Worm (Caenorhabditis elegans) whole organism, L3 larva: Measurements from ENCODE around the gene rpn-11.

Experiments used
- fos-1 ChIP-seq: fragments of 150-350 bp; optimal IDR thresholded peaks from 2 replicates; lab custom pipeline; 2014; ENCODE audit warnings: missing biosample characterization, missing genetic modification characterization
- jun-1 ChIP-seq: fragments of 150-350 bp; optimal IDR thresholded peaks from 2 replicates; lab custom pipeline; 2014; ENCODE audit warnings: missing biosample characterization, missing genetic modification reagents, missing genetic modification characterization
- nhr-11 ChIP-seq: fragments of 150-350 bp; optimal IDR thresholded peaks from 2 replicates; lab custom pipeline; 2014; ENCODE audit warnings: missing biosample characterization, missing genetic modification characterization
- nhr-12 ChIP-seq: fragments of 150-350 bp; optimal IDR thresholded peaks from 2 replicates; lab custom pipeline; 2014; ENCODE audit warnings: missing biosample characterization, missing genetic modification characterization
- nhr-237 ChIP-seq: fragments of 150-350 bp; optimal IDR thresholded peaks from 2 replicates; lab custom pipeline; 2014; ENCODE audit warnings: missing biosample characterization, missing genetic modification characterization
- nhr-25 ChIP-seq: sonication (generic microtip); optimal IDR thresholded peaks from 2 replicates; lab custom pipeline; 2017; ENCODE audit warnings: missing biosample characterization, missing genetic modification characterization
- nhr-28 ChIP-seq: fragments of 150-350 bp; optimal IDR thresholded peaks from 2 replicates; lab custom pipeline; 2014; ENCODE audit warnings: missing biosample characterization, missing genetic modification characterization
- pqm-1 ChIP-seq: fragments of 150-350 bp; optimal IDR thresholded peaks from 2 replicates; lab custom pipeline; 2017; ENCODE audit warnings: missing biosample characterization, missing genetic modification characterization, inconsistent platforms
- skn-1 ChIP-seq: fragments of 150-350 bp; optimal IDR thresholded peaks from 2 replicates; lab custom pipeline; 2014; ENCODE audit warnings: missing biosample characterization, missing genetic modification characterization
- tbx-2 ChIP-seq: sonication (generic microtip); optimal IDR thresholded peaks from 2 replicates; lab custom pipeline; 2016; ENCODE audit warnings: mild to moderate bottlenecking, missing genetic modification characterization, missing compliant biosample characterization
- unc-39 ChIP-seq: sonication (generic microtip); optimal IDR thresholded peaks from 4 replicates; lab custom pipeline; 2017; ENCODE audit warnings: missing biosample characterization, missing genetic modification characterization
- zag-1 ChIP-seq: fragments of 150-350 bp; optimal IDR thresholded peaks from 2 replicates; lab custom pipeline; 2014; ENCODE audit warnings: missing biosample characterization, missing genetic modification characterization
- ztf-11 ChIP-seq: fragments of 150-350 bp; optimal IDR thresholded peaks from 2 replicates; lab custom pipeline; 2014; ENCODE audit warnings: missing biosample characterization, missing genetic modification characterization

DNA sequence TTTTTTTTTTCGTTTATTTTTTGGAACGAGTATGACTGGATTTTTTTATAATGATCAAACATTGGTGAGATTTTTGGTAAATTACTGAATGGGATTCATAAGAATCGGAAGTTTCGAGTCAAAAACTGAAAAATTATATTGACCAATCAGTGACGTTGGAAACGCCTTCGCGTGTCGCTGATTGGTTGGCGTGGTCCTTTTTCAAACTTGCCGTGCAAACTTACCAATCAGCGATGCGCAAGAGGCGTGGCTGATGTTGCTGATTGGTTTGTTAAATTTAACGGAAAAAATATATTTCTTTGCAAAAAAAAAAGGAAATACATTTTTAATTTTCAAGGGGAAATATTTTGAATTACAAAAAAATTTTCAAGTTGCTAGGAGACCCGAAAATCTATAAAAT, 30.4 kb upstream of the rpn-11 start:
- TF ChIP-seq unc-39 (tag; lab: Kevin White, UChicago): no peak
- TF ChIP-seq fos-1 (tag; lab: Kevin White, UChicago): no peak
- TF ChIP-seq ztf-11: no peak
- TF ChIP-seq nhr-11: no peak
- TF ChIP-seq nhr-25 (tag; lab: Kevin White, UChicago): no peak
- TF ChIP-seq nhr-237 (tag; lab: Kevin White, UChicago): no peak
- TF ChIP-seq nhr-28: no peak
- TF ChIP-seq nhr-12 (tag; lab: Kevin White, UChicago): no peak
- TF ChIP-seq pqm-1 (tag; lab: Kevin White, UChicago): no peak
- no peak for TF ChIP-seq zag-1
- TF ChIP-seq jun-1: no peak
- no peak for TF ChIP-seq skn-1 (tag; lab: Kevin White, UChicago)
- no peak for TF ChIP-seq tbx-2 (tag; lab: Kevin White, UChicago)
